Worm (Caenorhabditis elegans) whole organism, L4 larva: Measurements from ENCODE around the gene F10G2.1.

Experiments used
- R02D3.7 ChIP-seq: fragments of 150-350 bp; sonication (generic microtip); optimal IDR thresholded peaks from 3 replicates; lab custom pipeline; 2014; ENCODE audit warnings: missing biosample characterization, missing genetic modification characterization
- ZK546.5 ChIP-seq, 2 experiments: sonication (generic microtip); optimal IDR thresholded peaks; 2 replicates each; lab custom pipeline; 2017; ENCODE audit warnings: missing biosample characterization in 2 of 2, missing genetic modification characterization in 2 of 2
- ama-1 ChIP-seq: fragments of 150-350 bp; optimal IDR thresholded peaks from 2 replicates; lab custom pipeline; 2014; ENCODE audit warnings: inconsistent platforms, mixed read lengths
- nhr-11 ChIP-seq: fragments of 150-350 bp; optimal IDR thresholded peaks from 2 replicates; lab custom pipeline; 2014; ENCODE audit warnings: missing biosample characterization, missing genetic modification characterization
- nhr-6 ChIP-seq: fragments of 150-350 bp; optimal IDR thresholded peaks from 2 replicates; lab custom pipeline; 2014; ENCODE audit warnings: missing biosample characterization, missing genetic modification characterization
- snpc-4 ChIP-seq: fragments of 150-350 bp; optimal IDR thresholded peaks from 2 replicates; lab custom pipeline; 2014; ENCODE audit warnings: missing biosample characterization, missing genetic modification characterization
- unc-62 ChIP-seq, 3 experiments: fragments of 150-350 bp in 1 of 3; sonication (generic microtip); optimal IDR thresholded peaks in 2 of 3; peaks in 1 of 3; 1 replicate in 1 of 3; 2 replicates in 2 of 3; lab custom pipeline; 2014 to 2017; ENCODE audit warnings: missing biosample characterization in 3 of 3, missing genetic modification characterization in 3 of 3, missing genetic modification reagents in 3 of 3, missing genotype in 1 of 3
- zag-1 ChIP-seq: fragments of 150-350 bp; optimal IDR thresholded peaks from 2 replicates; lab custom pipeline; 2014; ENCODE audit warnings: missing biosample characterization, missing genetic modification characterization

DNA sequence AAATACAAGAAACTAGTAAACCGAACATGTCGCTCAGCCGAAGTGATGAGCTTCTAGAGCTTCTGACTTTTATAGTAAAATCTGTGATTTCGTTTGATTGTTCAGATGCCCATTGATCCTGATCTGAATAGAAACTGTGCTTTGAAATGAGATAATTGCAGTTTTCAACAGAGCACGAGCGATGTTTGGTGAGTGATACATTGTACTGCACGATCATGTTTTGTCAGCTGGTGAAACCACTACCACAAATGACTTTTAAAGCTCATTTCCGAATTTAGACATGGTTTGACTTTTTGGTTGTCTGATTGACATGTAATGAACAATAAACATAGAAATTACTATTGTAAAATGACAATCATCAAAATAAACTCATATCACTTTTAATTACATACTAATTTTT, 23.1 kb downstream of the F10G2.1 start, which contains the start of gene tag-293:
- TF ChIP-seq ZK546.5 (tag; optimal IDR thresholded peaks at IDR 0.05; lab: Kevin White, UChicago): no peak
- no peak for TF ChIP-seq nhr-6 (tag; lab: Kevin White, UChicago)
- no peak for TF ChIP-seq R02D3.7 (tag; lab: Kevin White, UChicago)
- TF ChIP-seq unc-62 (GFP tag; optimal IDR thresholded peaks at IDR 0.05 in 1 of 2; lab: Kevin White, UChicago): no peak
- no peak for TF ChIP-seq unc-62 (tag; optimal IDR thresholded peaks at IDR 0.05; lab: Kevin White, UChicago)
- no peak for TF ChIP-seq nhr-11
- no peak for TF ChIP-seq ama-1 (lab: Kevin White, UChicago)
- no peak for TF ChIP-seq snpc-4
- TF ChIP-seq zag-1 (tag; lab: Kevin White, UChicago): no peak
